Worm (Caenorhabditis elegans) whole organism, L3 larva: ENCODE results near the gene T06A10.2.

Experiments
- R02D3.7 ChIP-seq: fragments of 150-350 bp; optimal IDR thresholded peaks from 2 replicates; lab custom pipeline; 2014; ENCODE audit warnings: missing biosample characterization, missing genetic modification characterization
- ZK546.5 ChIP-seq: sonication (generic microtip); optimal IDR thresholded peaks from 2 replicates; lab custom pipeline; 2017; ENCODE audit warnings: missing biosample characterization, missing genetic modification characterization
- aly-2 ChIP-seq: fragments of 150-350 bp; optimal IDR thresholded peaks from 2 replicates; lab custom pipeline; 2014; ENCODE audit warnings: missing biosample characterization, missing genetic modification characterization
- ama-1 ChIP-seq: fragments of 150-350 bp; optimal IDR thresholded peaks from 2 replicates; lab custom pipeline; 2018
- ceh-16 ChIP-seq: sonication (generic microtip); optimal IDR thresholded peaks from 2 replicates; lab custom pipeline; 2017; ENCODE audit warnings: missing biosample characterization, missing genetic modification characterization
- ceh-28 ChIP-seq: fragments of 150-350 bp; optimal IDR thresholded peaks from 2 replicates; lab custom pipeline; 2014; ENCODE audit warnings: missing biosample characterization, missing genetic modification reagents, missing genetic modification characterization
- ceh-82 ChIP-seq: fragments of 150-350 bp; optimal IDR thresholded peaks from 2 replicates; lab custom pipeline; 2014; ENCODE audit warnings: missing biosample characterization, missing genetic modification characterization
- ceh-9 ChIP-seq: sonication (generic microtip); optimal IDR thresholded peaks from 2 replicates; lab custom pipeline; 2018; ENCODE audit warnings: missing biosample characterization, missing genetic modification characterization
- daf-12 ChIP-seq: fragments of 150-350 bp; optimal IDR thresholded peaks from 2 replicates; lab custom pipeline; 2014; ENCODE audit warnings: missing biosample characterization, missing genetic modification reagents, missing genetic modification characterization
- egl-27 ChIP-seq: sonication (generic microtip); optimal IDR thresholded peaks from 4 replicates; lab custom pipeline; 2017; ENCODE audit warnings: missing biosample characterization, missing genetic modification reagents, missing genetic modification characterization
- elt-1 ChIP-seq: fragments of 150-350 bp; optimal IDR thresholded peaks from 2 replicates; lab custom pipeline; 2014; ENCODE audit warnings: missing biosample characterization, missing genetic modification characterization
- elt-2 ChIP-seq: sonication (generic microtip); optimal IDR thresholded peaks from 2 replicates; lab custom pipeline; 2016; ENCODE audit warnings: missing genetic modification reagents, mild to moderate bottlenecking, missing genetic modification characterization, missing compliant biosample characterization
- elt-3 ChIP-seq, 3 experiments: fragments of 150-350 bp in 1 of 3; sonication (generic microtip) in 2 of 3; optimal IDR thresholded peaks; 2 replicates in 2 of 3; 4 replicates in 1 of 3; lab custom pipeline; 2014 to 2017; ENCODE audit warnings: missing biosample characterization in 3 of 3, missing genetic modification characterization in 3 of 3
- eor-1 ChIP-seq, 2 experiments: fragments of 150-350 bp; optimal IDR thresholded peaks; 2 replicates each; lab custom pipeline; 2014 to 2018; ENCODE audit warnings: missing biosample characterization in 2 of 2, missing genetic modification characterization in 2 of 2
- fkh-10 ChIP-seq: sonication (generic microtip); optimal IDR thresholded peaks from 2 replicates; lab custom pipeline; 2017; ENCODE audit warnings: missing biosample characterization, missing genetic modification reagents, missing genetic modification characterization
- fos-1 ChIP-seq: fragments of 150-350 bp; optimal IDR thresholded peaks from 2 replicates; lab custom pipeline; 2014; ENCODE audit warnings: missing biosample characterization, missing genetic modification characterization
- lin-39 ChIP-seq: fragments of 150-350 bp; optimal IDR thresholded peaks from 2 replicates; lab custom pipeline; 2018; ENCODE audit warnings: missing biosample characterization, missing genetic modification reagents, missing genetic modification characterization
- lsy-12 ChIP-seq: sonication (generic microtip); optimal IDR thresholded peaks from 2 replicates; lab custom pipeline; 2016; ENCODE audit warnings: mild to moderate bottlenecking, missing genetic modification characterization, missing compliant biosample characterization
- nhr-12 ChIP-seq: fragments of 150-350 bp; optimal IDR thresholded peaks from 2 replicates; lab custom pipeline; 2014; ENCODE audit warnings: missing biosample characterization, missing genetic modification characterization
- nhr-23 ChIP-seq: fragments of 150-350 bp; optimal IDR thresholded peaks from 2 replicates; lab custom pipeline; 2014; ENCODE audit warnings: missing biosample characterization, missing genetic modification reagents, missing genetic modification characterization
- nhr-237 ChIP-seq: fragments of 150-350 bp; optimal IDR thresholded peaks from 2 replicates; lab custom pipeline; 2014; ENCODE audit warnings: missing biosample characterization, missing genetic modification characterization
- nhr-25 ChIP-seq: sonication (generic microtip); optimal IDR thresholded peaks from 2 replicates; lab custom pipeline; 2017; ENCODE audit warnings: missing biosample characterization, missing genetic modification characterization
- nhr-43 ChIP-seq: sonication (generic microtip); optimal IDR thresholded peaks from 2 replicates; lab custom pipeline; 2016; ENCODE audit warnings: mild to moderate bottlenecking, missing genetic modification characterization, missing compliant biosample characterization; ENCODE audit not compliant: poor library complexity, severe bottlenecking
- nhr-67 ChIP-seq: fragments of 150-350 bp; optimal IDR thresholded peaks from 2 replicates; lab custom pipeline; 2014; ENCODE audit warnings: missing biosample characterization, missing genetic modification characterization
- nhr-76 ChIP-seq: fragments of 150-350 bp; sonication (generic microtip); optimal IDR thresholded peaks from 5 replicates; lab custom pipeline; 2014; ENCODE audit warnings: missing biosample characterization, missing genetic modification characterization
- nhr-77 ChIP-seq: fragments of 150-350 bp; optimal IDR thresholded peaks from 2 replicates; lab custom pipeline; 2014; ENCODE audit warnings: missing biosample characterization, missing genetic modification characterization
- pha-4 ChIP-seq: fragments of 150-350 bp; optimal IDR thresholded peaks from 2 replicates; lab custom pipeline; 2014; ENCODE audit warnings: missing biosample characterization, missing genetic modification reagents, missing genetic modification characterization
- pqm-1 ChIP-seq: fragments of 150-350 bp; optimal IDR thresholded peaks from 2 replicates; lab custom pipeline; 2017; ENCODE audit warnings: missing biosample characterization, missing genetic modification characterization, inconsistent platforms
- sea-2 ChIP-seq: fragments of 150-350 bp; sonication (generic microtip); optimal IDR thresholded peaks from 4 replicates; lab custom pipeline; 2014; ENCODE audit warnings: missing biosample characterization, missing genetic modification reagents, missing genetic modification characterization
- skn-1 ChIP-seq: fragments of 150-350 bp; optimal IDR thresholded peaks from 2 replicates; lab custom pipeline; 2014; ENCODE audit warnings: missing biosample characterization, missing genetic modification characterization
- snpc-4 ChIP-seq: fragments of 150-350 bp; optimal IDR thresholded peaks from 2 replicates; lab custom pipeline; 2014; ENCODE audit warnings: missing biosample characterization, missing genetic modification characterization
- unc-39 ChIP-seq: sonication (generic microtip); optimal IDR thresholded peaks from 4 replicates; lab custom pipeline; 2017; ENCODE audit warnings: missing biosample characterization, missing genetic modification characterization
- unc-62 ChIP-seq: fragments of 150-350 bp; sonication (generic microtip); optimal IDR thresholded peaks from 4 replicates; lab custom pipeline; 2014; ENCODE audit warnings: missing biosample characterization, missing genetic modification reagents, missing genetic modification characterization
- ztf-11 ChIP-seq: fragments of 150-350 bp; optimal IDR thresholded peaks from 2 replicates; lab custom pipeline; 2014; ENCODE audit warnings: missing biosample characterization, missing genetic modification characterization
- ztf-4 ChIP-seq: fragments of 150-350 bp; optimal IDR thresholded peaks from 2 replicates; lab custom pipeline; 2014; ENCODE audit warnings: missing biosample characterization, missing genetic modification characterization

Gene T06A10.2

DNA sequence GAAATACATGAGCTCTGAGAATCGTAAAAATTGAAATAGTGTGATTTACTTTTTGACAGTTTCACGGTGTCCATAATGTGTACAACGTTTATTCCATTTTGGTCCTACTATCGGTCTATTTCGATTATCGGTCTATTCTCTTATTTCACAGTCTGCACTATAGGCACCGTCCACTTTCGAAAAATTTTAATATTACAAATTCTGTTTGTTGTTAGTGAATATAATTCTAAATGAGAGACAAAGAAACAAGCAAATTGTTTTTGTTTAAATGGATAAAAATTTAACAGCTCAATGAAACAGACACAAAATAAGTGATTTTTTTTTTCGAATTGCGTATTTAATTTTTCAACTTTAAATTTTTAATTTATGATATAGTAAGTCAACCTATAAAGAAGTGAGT lies 2.8 kb downstream of the T06A10.2 start:
- no peak for TF ChIP-seq unc-62 (GFP tag; lab: Kevin White, UChicago)
- TF ChIP-seq nhr-25 (tag; lab: Kevin White, UChicago), result no peak
- TF ChIP-seq ceh-82, result no peak
- TF ChIP-seq ZK546.5 (tag; lab: Kevin White, UChicago), result no peak
- no peak for TF ChIP-seq nhr-237 (tag; lab: Kevin White, UChicago)
- no peak for TF ChIP-seq aly-2 (tag; lab: Kevin White, UChicago)
- no peak for TF ChIP-seq nhr-43 (tag; lab: Kevin White, UChicago)
- TF ChIP-seq ztf-4 (tag; lab: Kevin White, UChicago), result no peak
- no peak for TF ChIP-seq nhr-77 (tag; lab: Kevin White, UChicago)
- no peak for TF ChIP-seq pqm-1 (tag; lab: Kevin White, UChicago)
- TF ChIP-seq lin-39 (tag; lab: Kevin White, UChicago), result no peak
- no peak for TF ChIP-seq ceh-16 (tag; lab: Kevin White, UChicago)
- no peak for TF ChIP-seq lsy-12 (tag; lab: Kevin White, UChicago)
- no peak for TF ChIP-seq fos-1
- no peak for TF ChIP-seq R02D3.7 (tag; lab: Kevin White, UChicago)
- TF ChIP-seq unc-39 (tag; lab: Kevin White, UChicago), result no peak
- TF ChIP-seq eor-1 (tag; optimal IDR thresholded peaks at IDR 0.05; lab: Kevin White, UChicago), result no peak
- TF ChIP-seq nhr-67 (tag; lab: Kevin White, UChicago), result no peak

- TF ChIP-seq nhr-12 (tag; lab: Kevin White, UChicago) (no peak), skn-1 (tag; lab: Kevin White, UChicago) (no peak), nhr-25 (tag; lab: Kevin White, UChicago) (no peak), eor-1 (tag; optimal IDR thresholded peaks at IDR 0.05; lab: Kevin White, UChicago) (no peak), nhr-23 (no peak), fos-1 (no peak), ama-1 (lab: Kevin White, UChicago) (no peak), aly-2 (tag; lab: Kevin White, UChicago) (no peak), pha-4 (tag; lab: Kevin White, UChicago) (no peak), pqm-1 (tag; lab: Kevin White, UChicago) (no peak), daf-12 (tag; lab: Kevin White, UChicago) (no peak), elt-2 (tag; lab: Kevin White, UChicago) (no peak)
Observed at ce11 chrIV:16915751-16916150, 20.4 kb downstream of the T06A10.2 start, which contains the start of gene Y116A8C.3. Gene Y116A8C.3, plus strand, starts transcription at chrIV:16916051.

- TF ChIP-seq daf-12 (tag; lab: Kevin White, UChicago) (no peak), R02D3.7 (tag; lab: Kevin White, UChicago) (no peak), nhr-237 (tag; lab: Kevin White, UChicago) (no peak), pha-4 (tag; lab: Kevin White, UChicago) (no peak), nhr-67 (tag; lab: Kevin White, UChicago) (no peak), sea-2 (no peak), elt-3 (tag; optimal IDR thresholded peaks at IDR 0.05; lab: Kevin White, UChicago) (no peak), eor-1 (tag; optimal IDR thresholded peaks at IDR 0.05; lab: Kevin White, UChicago) (no peak), fos-1 (no peak), pqm-1 (tag; lab: Kevin White, UChicago) (no peak), skn-1 (tag; lab: Kevin White, UChicago) (no peak), ceh-82 (no peak), nhr-76 (tag; lab: Kevin White, UChicago) (no peak), ceh-9 (tag; lab: Kevin White, UChicago) (no peak), elt-1 (tag; lab: Kevin White, UChicago) (no peak)
Observed at ce11 chrIV:16917831-16918429, 22.5 kb downstream of the T06A10.2 start, which contains the start of the genes Y116A8C.469 and Y116A8C.468. Gene Y116A8C.469, minus strand, starts transcription at chrIV:16917931. Gene Y116A8C.468, plus strand, starts transcription at chrIV:16918379.

DNA sequence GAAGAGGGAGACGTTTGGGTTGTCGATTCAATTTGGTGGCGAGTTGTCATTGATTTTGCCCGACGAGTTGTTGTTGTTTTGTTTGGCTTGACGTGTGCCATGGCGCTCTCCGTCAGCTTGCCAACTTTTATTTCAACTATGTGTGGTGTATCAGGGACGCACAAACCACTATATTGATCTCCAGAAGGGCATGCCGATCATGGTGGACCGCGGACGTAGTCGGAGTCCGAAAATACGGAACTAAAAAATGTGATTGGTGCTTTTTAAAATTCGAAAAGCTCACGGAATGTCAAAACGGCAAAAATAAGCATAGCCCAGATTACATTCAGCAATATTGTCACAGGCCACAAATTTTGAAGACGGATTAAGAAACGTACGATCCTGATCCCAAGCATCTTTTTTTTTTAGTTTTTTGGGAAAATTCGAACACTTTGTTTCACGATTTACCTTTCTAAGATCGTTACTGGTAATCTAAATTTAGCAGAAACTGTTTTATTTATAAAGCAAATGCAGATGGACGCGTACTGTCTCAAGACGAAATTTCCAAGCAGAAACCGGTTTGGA lies 23.9 kb downstream of the T06A10.2 start, which contains the start of the genes Y116A8C.470 and Y116A8C.463:
TSS of gene Y116A8C.470 (minus strand) at position 101 of the 564 bp plus-strand sequence.
TSS of gene Y116A8C.463 (plus strand) at position 514 of the 564 bp plus-strand sequence.
- TF ChIP-seq nhr-67 (tag; lab: Kevin White, UChicago) (no peak), ztf-4 (tag; lab: Kevin White, UChicago) (no peak), eor-1 (tag; optimal IDR thresholded peaks at IDR 0.05; lab: Kevin White, UChicago) (no peak), lsy-12 (tag; lab: Kevin White, UChicago) (no peak), pqm-1 (tag; lab: Kevin White, UChicago) (no peak), snpc-4 (no peak), ceh-28 (no peak), fkh-10 (GFP tag; lab: Kevin White, UChicago) (no peak), egl-27 (no peak), ztf-11 (tag; lab: Kevin White, UChicago) (no peak)
